Worm (Caenorhabditis elegans) whole organism, young adult: ENCODE measurements around the gene R10E11.5.

Source experiments
- B0261.1 ChIP-seq: sonication (generic microtip); optimal IDR thresholded peaks from 2 replicates; lab custom pipeline; 2016; ENCODE audit warnings: mild to moderate bottlenecking, missing genetic modification characterization, moderate library complexity, missing compliant biosample characterization
- madf-10 ChIP-seq: sonication (generic microtip); optimal IDR thresholded peaks from 2 replicates; lab custom pipeline; 2016; ENCODE audit warnings: mild to moderate bottlenecking, missing genetic modification characterization, missing compliant biosample characterization
- sea-2 ChIP-seq: fragments of 200-800 bp; sonication (Bioruptor generic); IDR thresholded peaks from 2 replicates; pipeline ENCODE4 v1.3.6; 2022; ENCODE audit warnings: missing genetic modification characterization, missing compliant biosample characterization

- TF ChIP-seq B0261.1 (tag; lab: Kevin White, UChicago) (no peak), sea-2 (GFP tag; lab: Robert Waterston, UW) (no peak), madf-10 (tag; lab: Kevin White, UChicago) (no peak)
These were observed 17.1 kb downstream of the R10E11.5 start for ce11 chrIII:9772394-9772793.
